Worm (Caenorhabditis elegans) whole organism, L1 larva: Measurements from ENCODE around the gene F38A1.13.

Experiments used
- C16A3.4 ChIP-seq: fragments of 150-350 bp; optimal IDR thresholded peaks from 2 replicates; lab custom pipeline; 2014; ENCODE audit warnings: missing biosample characterization, missing genetic modification characterization
- F16B12.6 ChIP-seq: fragments of 150-350 bp; optimal IDR thresholded peaks from 2 replicates; lab custom pipeline; 2014; ENCODE audit warnings: missing biosample characterization, missing genetic modification characterization
- Y116A8C.19 ChIP-seq: sonication (generic microtip); optimal IDR thresholded peaks from 2 replicates; lab custom pipeline; 2016; ENCODE audit warnings: missing compliant biosample characterization, missing genetic modification characterization, borderline replicate concordance
- aha-1 ChIP-seq: fragments of 150-350 bp; optimal IDR thresholded peaks from 2 replicates; lab custom pipeline; 2014; ENCODE audit warnings: missing biosample characterization, missing genetic modification characterization
- alr-1 ChIP-seq: fragments of 200-800 bp; sonication (Bioruptor generic); optimal IDR thresholded peaks from 2 replicates; lab custom pipeline; 2018; ENCODE audit warnings: borderline replicate concordance, mild to moderate bottlenecking, missing genetic modification characterization, missing compliant biosample characterization
- aly-2 ChIP-seq: fragments of 150-350 bp; optimal IDR thresholded peaks from 2 replicates; lab custom pipeline; 2014; ENCODE audit warnings: missing biosample characterization, missing genetic modification characterization
- blmp-1 ChIP-seq: fragments of 150-350 bp; optimal IDR thresholded peaks from 2 replicates; lab custom pipeline; 2014; ENCODE audit warnings: missing biosample characterization, missing genetic modification characterization
- ceh-8 ChIP-seq: fragments of 200-800 bp; sonication (Bioruptor generic); optimal IDR thresholded peaks from 2 replicates; lab custom pipeline; 2018; ENCODE audit warnings: mild to moderate bottlenecking, missing genetic modification characterization, moderate library complexity, missing compliant biosample characterization
- ceh-82 ChIP-seq, 3 experiments: fragments of 150-350 bp in 1 of 3; sonication (generic microtip) in 2 of 3; optimal IDR thresholded peaks; 2 replicates each; lab custom pipeline; 2014 to 2017; ENCODE audit warnings: missing biosample characterization in 3 of 3, missing genetic modification characterization in 3 of 3
- ceh-90 ChIP-seq: sonication (generic microtip); optimal IDR thresholded peaks from 2 replicates; lab custom pipeline; 2016; ENCODE audit warnings: missing genetic modification characterization, missing compliant biosample characterization
- efl-1 ChIP-seq, 4 experiments: fragments of 150-350 bp; optimal IDR thresholded peaks in 3 of 4; peaks in 1 of 4; 1 replicate in 1 of 4; 2 replicates in 3 of 4; lab custom pipeline; 2014; ENCODE audit warnings: missing biosample characterization in 2 of 4, missing genetic modification characterization in 2 of 4, missing genetic modification reagents in 2 of 4
- efl-3 ChIP-seq: fragments of 200-800 bp; sonication (Bioruptor generic); optimal IDR thresholded peaks from 2 replicates; lab custom pipeline; 2018; ENCODE audit warnings: mild to moderate bottlenecking, missing genetic modification characterization, missing compliant biosample characterization
- egl-13 ChIP-seq: sonication (generic microtip); optimal IDR thresholded peaks from 2 replicates; lab custom pipeline; 2016; ENCODE audit warnings: missing genotype, missing genetic modification reagents, missing genetic modification characterization, missing compliant biosample characterization
- elt-2 ChIP-seq: sonication (generic microtip); optimal IDR thresholded peaks from 2 replicates; lab custom pipeline; 2016; ENCODE audit warnings: missing genetic modification characterization, mild to moderate bottlenecking, inconsistent platforms, missing compliant biosample characterization, missing genetic modification reagents
- ets-5 ChIP-seq: fragments of 200-800 bp; sonication (Bioruptor generic); IDR thresholded peaks from 2 replicates; pipeline ENCODE4 v1.3.6; 2022; ENCODE audit warnings: missing genetic modification characterization, missing compliant biosample characterization
- fkh-8 ChIP-seq: sonication (generic microtip); optimal IDR thresholded peaks from 2 replicates; lab custom pipeline; 2016; ENCODE audit warnings: mild to moderate bottlenecking, missing genetic modification characterization, missing compliant biosample characterization
- hlh-17 ChIP-seq: fragments of 200-800 bp; sonication (Bioruptor generic); optimal IDR thresholded peaks from 2 replicates; lab custom pipeline; 2018; ENCODE audit warnings: missing genetic modification characterization, mild to moderate bottlenecking, missing compliant biosample characterization, moderate library complexity, borderline replicate concordance
- hlh-4 ChIP-seq: sonication (generic microtip); optimal IDR thresholded peaks from 2 replicates; lab custom pipeline; 2016; ENCODE audit warnings: mild to moderate bottlenecking, missing genetic modification characterization, missing compliant biosample characterization
- hpl-2 ChIP-seq: fragments of 150-350 bp; optimal IDR thresholded peaks from 2 replicates; lab custom pipeline; 2014; ENCODE audit warnings: missing biosample characterization, missing genetic modification reagents, missing genetic modification characterization
- irx-1 ChIP-seq: sonication (generic microtip); optimal IDR thresholded peaks from 2 replicates; lab custom pipeline; 2016; ENCODE audit warnings: missing genetic modification characterization, missing compliant biosample characterization
- isw-1 ChIP-seq: fragments of 200-800 bp; sonication (Bioruptor generic); IDR thresholded peaks from 2 replicates; pipeline ENCODE4 v1.3.6; 2022; ENCODE audit warnings: missing genetic modification characterization, missing compliant biosample characterization
- jun-1 ChIP-seq: fragments of 150-350 bp; optimal IDR thresholded peaks from 2 replicates; lab custom pipeline; 2014; ENCODE audit warnings: missing biosample characterization, missing genetic modification reagents, missing genetic modification characterization
- lin-13 ChIP-seq: fragments of 150-350 bp; optimal IDR thresholded peaks from 2 replicates; lab custom pipeline; 2014; ENCODE audit warnings: missing biosample characterization, missing genetic modification reagents, missing genetic modification characterization
- lin-14 ChIP-seq: fragments of 200-800 bp; sonication (Bioruptor generic); optimal IDR thresholded peaks from 2 replicates; lab custom pipeline; 2018; ENCODE audit warnings: mild to moderate bottlenecking, missing genetic modification characterization, moderate library complexity, missing compliant biosample characterization
- lin-15B ChIP-seq: fragments of 150-350 bp; sonication (generic microtip); optimal IDR thresholded peaks from 3 replicates; lab custom pipeline; 2014; ENCODE audit warnings: missing biosample characterization, missing genetic modification characterization
- lin-35 ChIP-seq, 2 experiments: fragments of 150-350 bp; optimal IDR thresholded peaks; 2 replicates each; lab custom pipeline; 2014; ENCODE audit warnings: missing biosample characterization in 2 of 2, missing genetic modification characterization in 2 of 2, missing genetic modification reagents in 2 of 2
- lsy-2 ChIP-seq, 2 experiments: fragments of 150-350 bp; optimal IDR thresholded peaks; 2 replicates each; lab custom pipeline; 2014; ENCODE audit warnings: missing biosample characterization in 2 of 2, missing genetic modification characterization in 2 of 2
- mdl-1 ChIP-seq, 2 experiments: fragments of 150-350 bp; optimal IDR thresholded peaks; 2 replicates each; lab custom pipeline; 2014 to 2017; ENCODE audit warnings: missing biosample characterization in 2 of 2, missing genetic modification characterization in 2 of 2, inconsistent platforms in 1 of 2
- mef-2 ChIP-seq: fragments of 150-350 bp; optimal IDR thresholded peaks from 2 replicates; lab custom pipeline; 2014; ENCODE audit warnings: missing biosample characterization, missing genetic modification characterization
- mep-1 ChIP-seq: fragments of 150-350 bp; optimal IDR thresholded peaks from 2 replicates; lab custom pipeline; 2014; ENCODE audit warnings: missing biosample characterization, missing genetic modification characterization
- nhr-11 ChIP-seq: fragments of 150-350 bp; optimal IDR thresholded peaks from 2 replicates; lab custom pipeline; 2014; ENCODE audit warnings: missing biosample characterization, missing genetic modification characterization
- nhr-12 ChIP-seq: sonication (generic microtip); optimal IDR thresholded peaks from 2 replicates; lab custom pipeline; 2017; ENCODE audit warnings: missing biosample characterization, missing genetic modification characterization
- nhr-19 ChIP-seq: fragments of 200-800 bp; sonication (Bioruptor generic); conservative IDR thresholded peaks from 2 replicates; pipeline ENCODE4 v1.3.6; 2022; ENCODE audit warnings: missing genetic modification characterization, missing compliant biosample characterization
- nhr-20 ChIP-seq: sonication (generic microtip); optimal IDR thresholded peaks from 2 replicates; lab custom pipeline; 2016; ENCODE audit warnings: mild to moderate bottlenecking, missing genetic modification characterization, missing compliant biosample characterization
- nhr-47 ChIP-seq: sonication (generic microtip); optimal IDR thresholded peaks from 2 replicates; lab custom pipeline; 2016; ENCODE audit warnings: mild to moderate bottlenecking, missing genetic modification characterization, moderate library complexity, missing compliant biosample characterization
- nhr-71 ChIP-seq: sonication (generic microtip); optimal IDR thresholded peaks from 2 replicates; lab custom pipeline; 2016; ENCODE audit warnings: mild to moderate bottlenecking, missing genetic modification characterization, moderate library complexity, missing compliant biosample characterization
- nhr-76 ChIP-seq: sonication (generic microtip); optimal IDR thresholded peaks from 2 replicates; lab custom pipeline; 2017; ENCODE audit warnings: missing biosample characterization, missing genetic modification characterization
- nhr-85 ChIP-seq: sonication (generic microtip); peaks from one replicate; lab custom pipeline; 2016; ENCODE audit warnings: missing genetic modification characterization, inconsistent platforms, missing compliant biosample characterization
- nhr-90 ChIP-seq: sonication (generic microtip); optimal IDR thresholded peaks from 2 replicates; lab custom pipeline; 2016; ENCODE audit warnings: mild to moderate bottlenecking, missing genetic modification characterization, missing compliant biosample characterization; ENCODE audit not compliant: poor library complexity
- pax-3 ChIP-seq: fragments of 200-800 bp; sonication (Bioruptor generic); optimal IDR thresholded peaks from 2 replicates; lab custom pipeline; 2018; ENCODE audit warnings: mild to moderate bottlenecking, missing genetic modification characterization, moderate library complexity, missing compliant biosample characterization
- pqm-1 ChIP-seq: sonication (generic microtip); optimal IDR thresholded peaks from 3 replicates; lab custom pipeline; 2017; ENCODE audit warnings: missing biosample characterization, missing genetic modification characterization
- skn-1 ChIP-seq: fragments of 150-350 bp; optimal IDR thresholded peaks from 2 replicates; lab custom pipeline; 2014; ENCODE audit warnings: missing biosample characterization, missing genetic modification characterization
- swsn-7 ChIP-seq: sonication (generic microtip); optimal IDR thresholded peaks from 2 replicates; lab custom pipeline; 2016; ENCODE audit warnings: missing genetic modification characterization, missing compliant biosample characterization
- tbx-2 ChIP-seq: sonication (generic microtip); optimal IDR thresholded peaks from 2 replicates; lab custom pipeline; 2016; ENCODE audit warnings: missing genetic modification characterization, missing compliant biosample characterization
- tlp-1 ChIP-seq: fragments of 150-350 bp; optimal IDR thresholded peaks from 2 replicates; lab custom pipeline; 2014; ENCODE audit warnings: missing biosample characterization, missing genetic modification characterization
- unc-130 ChIP-seq: fragments of 150-350 bp; optimal IDR thresholded peaks from 2 replicates; lab custom pipeline; 2017; ENCODE audit warnings: missing biosample characterization, missing genetic modification characterization, inconsistent platforms
- unc-86 ChIP-seq: sonication (generic microtip); optimal IDR thresholded peaks from 2 replicates; lab custom pipeline; 2016; ENCODE audit warnings: missing genetic modification characterization, missing compliant biosample characterization
- unc-98 ChIP-seq: fragments of 200-800 bp; sonication (Bioruptor generic); IDR thresholded peaks from 2 replicates; pipeline ENCODE4 v1.3.6; 2022; ENCODE audit warnings: missing genetic modification characterization, missing compliant biosample characterization
- xbp-1 ChIP-seq: sonication (generic microtip); optimal IDR thresholded peaks from 2 replicates; lab custom pipeline; 2016; ENCODE audit warnings: missing genetic modification characterization, missing compliant biosample characterization
- zag-1 ChIP-seq: fragments of 150-350 bp; optimal IDR thresholded peaks from 2 replicates; lab custom pipeline; 2014; ENCODE audit warnings: missing biosample characterization, missing genetic modification characterization
- zip-4 ChIP-seq: fragments of 200-800 bp; sonication (Bioruptor generic); optimal IDR thresholded peaks from 2 replicates; lab custom pipeline; 2018; ENCODE audit warnings: mild to moderate bottlenecking, missing genetic modification characterization, moderate library complexity, missing compliant biosample characterization
- ztf-11 ChIP-seq, 2 experiments: sonication (generic microtip); optimal IDR thresholded peaks; 2 replicates each; lab custom pipeline; 2016 to 2017; ENCODE audit warnings: missing genetic modification characterization in 2 of 2, missing biosample characterization in 1 of 2, missing compliant biosample characterization in 1 of 2
- ztf-4 ChIP-seq: fragments of 150-350 bp; optimal IDR thresholded peaks from 2 replicates; lab custom pipeline; 2014; ENCODE audit warnings: missing biosample characterization, missing genetic modification characterization

Gene F38A1.13

ce11 chrIV:1274583-1274982 lies 9.6 kb downstream of the F38A1.13 start, which contains the start of gene C09E9.1:
Gene C09E9.1, plus strand, starts transcription at chrIV:1274868.
- peak; percentile 84 to 90 for TF ChIP-seq efl-1 (optimal IDR thresholded peaks at IDR 0.05; lab: Kevin White, UChicago)
- peak; percentile 88 to 98 for TF ChIP-seq efl-1 (GFP tag; optimal IDR thresholded peaks at IDR 0.05 in 1 of 2; lab: Kevin White, UChicago)
- TF ChIP-seq isw-1 (GFP tag; lab: Robert Waterston, UW): peak; percentile 60
- peak; percentile 4 for TF ChIP-seq nhr-90 (tag; lab: Kevin White, UChicago)
- no peak for TF ChIP-seq mef-2 (tag; lab: Kevin White, UChicago)
- TF ChIP-seq aha-1: no peak
- TF ChIP-seq lin-13 (GFP tag; lab: Kevin White, UChicago): peak; percentile 52
- no peak for TF ChIP-seq nhr-76 (tag; lab: Kevin White, UChicago)
- no peak for TF ChIP-seq pqm-1
- TF ChIP-seq unc-130 (tag; lab: Kevin White, UChicago): no peak
- TF ChIP-seq efl-3 (GFP tag; lab: Kevin White, UChicago): no peak
- peak; percentile 38 for TF ChIP-seq irx-1 (tag; lab: Kevin White, UChicago)
- TF ChIP-seq C16A3.4 (tag; lab: Kevin White, UChicago): no peak
- TF ChIP-seq ztf-4 (tag; lab: Kevin White, UChicago): peak; percentile 1
- TF ChIP-seq unc-86 (tag; lab: Kevin White, UChicago): peak; percentile 77
- peak; percentile 75 for TF ChIP-seq swsn-7 (tag; lab: Kevin White, UChicago)
- TF ChIP-seq ceh-90 (tag; lab: Kevin White, UChicago): no peak
- peak; percentile 79 for TF ChIP-seq lin-14 (GFP tag; lab: Kevin White, UChicago)
- peak; percentile 39 for TF ChIP-seq nhr-11 (tag; lab: Kevin White, UChicago)
- no peak for TF ChIP-seq nhr-85 (tag; lab: Kevin White, UChicago)
- TF ChIP-seq elt-2 (tag; lab: Kevin White, UChicago): peak; percentile 50
- TF ChIP-seq hpl-2 (GFP tag; lab: Kevin White, UChicago): no peak
- peak; percentile 67 to 73 for TF ChIP-seq lsy-2 (tag; optimal IDR thresholded peaks at IDR 0.05; lab: Kevin White, UChicago)
- peak; percentile 76 for TF ChIP-seq skn-1 (tag; lab: Kevin White, UChicago)
- TF ChIP-seq tbx-2: peak; percentile 73
- no peak for TF ChIP-seq ets-5 (GFP tag; lab: Robert Waterston, UW)
- TF ChIP-seq tlp-1 (tag; lab: Kevin White, UChicago): no peak
- no peak for TF ChIP-seq zag-1 (tag; lab: Kevin White, UChicago)
- no peak for TF ChIP-seq hlh-4 (tag; lab: Kevin White, UChicago)
- TF ChIP-seq Y116A8C.19 (tag; lab: Kevin White, UChicago): no peak
- peak; percentile 86 to 92 for TF ChIP-seq lin-35 (GFP tag; optimal IDR thresholded peaks at IDR 0.05; lab: Kevin White, UChicago)
- peak; percentile 19 for TF ChIP-seq blmp-1 (tag; lab: Kevin White, UChicago)
- no peak for TF ChIP-seq alr-1 (tag; lab: Kevin White, UChicago)
- peak; percentile 89 to 98 for TF ChIP-seq mdl-1 (tag; optimal IDR thresholded peaks at IDR 0.05; lab: Kevin White, UChicago)
- TF ChIP-seq ceh-82 (tag; optimal IDR thresholded peaks at IDR 0.05; lab: Kevin White, UChicago): peak in 2 of 3 experiments; percentile 25 to 71
- peak; percentile 59 for TF ChIP-seq jun-1
- TF ChIP-seq nhr-47 (tag; lab: Kevin White, UChicago): peak; percentile 85
- peak; percentile 63 for TF ChIP-seq nhr-20 (tag; lab: Kevin White, UChicago)
- peak; percentile 67 for TF ChIP-seq mep-1 (tag; lab: Kevin White, UChicago)
- no peak for TF ChIP-seq hlh-17
- TF ChIP-seq nhr-12 (tag; lab: Kevin White, UChicago): no peak
- no peak for TF ChIP-seq ceh-8 (GFP tag; lab: Kevin White, UChicago)
- no peak for TF ChIP-seq unc-98 (GFP tag; lab: Robert Waterston, UW)
- peak; percentile 30 for TF ChIP-seq zip-4 (GFP tag; lab: Kevin White, UChicago)
- TF ChIP-seq pax-3 (tag; lab: Kevin White, UChicago): peak; percentile 7
- peak; percentile 85 for TF ChIP-seq fkh-8
- peak; percentile 59 for TF ChIP-seq xbp-1 (tag; lab: Kevin White, UChicago)
- TF ChIP-seq F16B12.6 (tag; lab: Kevin White, UChicago): peak; percentile 14
- TF ChIP-seq egl-13: peak; percentile 72
- TF ChIP-seq nhr-19 (GFP tag; lab: Robert Waterston, UW): peak; percentile 40
- peak in 1 of 2 experiments; percentile 24 for TF ChIP-seq ztf-11 (tag; optimal IDR thresholded peaks at IDR 0.05; lab: Kevin White, UChicago)
- TF ChIP-seq lin-15B: peak; percentile 77
- peak; percentile 88 for TF ChIP-seq nhr-71
- no peak for TF ChIP-seq aly-2 (tag; lab: Kevin White, UChicago)
